Fruit fly (Drosophila melanogaster) whole organism, embryonic: ENCODE data around the gene ATPsynB.
A peak's percentile ranks its signal among the peaks of the same experiment; 100 is the strongest.

Experiments used
- Abd-B ChIP-seq: fragments of 200-800 bp; sonication (Bioruptor generic); optimal IDR thresholded peaks from 2 replicates; lab custom pipeline; 2018; ENCODE audit warnings: missing biosample characterization, mild to moderate bottlenecking, missing genetic modification characterization, moderate library complexity
- CG10543 ChIP-seq: fragments of 200-800 bp; sonication (Bioruptor generic); optimal IDR thresholded peaks from 3 replicates; lab custom pipeline; 2017; ENCODE audit warnings: missing biosample characterization, mild to moderate bottlenecking, missing genetic modification characterization, moderate library complexity
- CG10979 ChIP-seq: fragments of 200-800 bp; sonication (Bioruptor generic); optimal IDR thresholded peaks from 2 replicates; lab custom pipeline; 2018; ENCODE audit warnings: missing biosample characterization, mild to moderate bottlenecking, missing genetic modification characterization, moderate library complexity
- CG13624 ChIP-seq: fragments of 200-800 bp; sonication (Bioruptor generic); optimal IDR thresholded peaks from 2 replicates; lab custom pipeline; 2016; ENCODE audit warnings: missing biosample characterization, missing genetic modification characterization
- CG14441 ChIP-seq: fragments of 200-800 bp; sonication (Bioruptor generic); IDR thresholded peaks from 2 replicates; pipeline ENCODE4 v1.3.6; 2022; ENCODE audit warnings: missing biosample characterization, missing genetic modification characterization
- CG14860 ChIP-seq: fragments of 200-800 bp; sonication (Bioruptor generic); IDR thresholded peaks from 3 replicates; pipeline ENCODE4 v1.3.6; 2022; ENCODE audit warnings: missing biosample characterization, missing genetic modification characterization; ENCODE audit not compliant: partially characterized antibody
- CG17359 ChIP-seq: fragments of 200-800 bp; sonication (Bioruptor generic); optimal IDR thresholded peaks from 3 replicates; lab custom pipeline; 2018; ENCODE audit warnings: missing biosample characterization, mild to moderate bottlenecking, missing genetic modification characterization, moderate library complexity
- CG17612 ChIP-seq: fragments of 200-800 bp; sonication (Bioruptor generic); IDR thresholded peaks from 2 replicates; pipeline ENCODE4 v1.3.6; 2022; ENCODE audit warnings: missing biosample characterization, missing genetic modification characterization
- CG18599 ChIP-seq: fragments of 200-800 bp; sonication (Bioruptor generic); optimal IDR thresholded peaks from 3 replicates; lab custom pipeline; 2017; ENCODE audit warnings: missing biosample characterization, missing genetic modification characterization, mild to moderate bottlenecking, moderate library complexity, missing genetic modification reagents
- CG2116 ChIP-seq: fragments of 200-800 bp; sonication (Bioruptor generic); optimal IDR thresholded peaks from 3 replicates; lab custom pipeline; 2018; ENCODE audit warnings: missing biosample characterization, mild to moderate bottlenecking, missing genetic modification characterization
- CG31441 ChIP-seq: fragments of 200-800 bp; sonication (Bioruptor generic); IDR thresholded peaks from 2 replicates; pipeline ENCODE4 v1.3.6; 2022; ENCODE audit warnings: missing biosample characterization, missing genetic modification characterization
- CG4820 ChIP-seq: fragments of 200-800 bp; sonication (Bioruptor generic); optimal IDR thresholded peaks from 3 replicates; lab custom pipeline; 2016; ENCODE audit warnings: missing biosample characterization, missing genetic modification characterization
- CG7786 ChIP-seq: fragments of 200-800 bp; sonication (Bioruptor generic); optimal IDR thresholded peaks from 2 replicates; lab custom pipeline; 2016; ENCODE audit warnings: missing biosample characterization, missing genetic modification characterization
- CG7839 ChIP-seq: fragments of 200-800 bp; sonication (Bioruptor generic); optimal IDR thresholded peaks from 3 replicates; lab custom pipeline; 2018; ENCODE audit warnings: missing biosample characterization, mild to moderate bottlenecking, missing genetic modification characterization, moderate library complexity
- CG9437 ChIP-seq: fragments of 200-800 bp; sonication (Bioruptor generic); optimal IDR thresholded peaks from 2 replicates; lab custom pipeline; 2018; ENCODE audit warnings: missing biosample characterization, mild to moderate bottlenecking, missing genetic modification characterization
- Deaf1 ChIP-seq: fragments of 200-800 bp; optimal IDR thresholded peaks from 3 replicates; lab custom pipeline; 2019; ENCODE audit warnings: missing biosample characterization, mild to moderate bottlenecking, missing genetic modification characterization, moderate library complexity
- Ets65A ChIP-seq: fragments of 200-800 bp; sonication (Bioruptor generic); peaks from one replicate; lab custom pipeline; 2016; ENCODE audit warnings: missing biosample characterization, missing genetic modification characterization
- Fer1 ChIP-seq: fragments of 200-800 bp; sonication (Bioruptor generic); optimal IDR thresholded peaks from 2 replicates; lab custom pipeline; 2017; ENCODE audit warnings: missing biosample characterization, mild to moderate bottlenecking, missing genetic modification characterization
- GATAe ChIP-seq: fragments of 200-800 bp; sonication (Bioruptor generic); conservative IDR thresholded peaks from 2 replicates; pipeline ENCODE4 v1.3.6; 2022; ENCODE audit warnings: missing biosample characterization, missing genetic modification characterization
- HHEX ChIP-seq: fragments of 200-800 bp; sonication (Bioruptor generic); optimal IDR thresholded peaks from 3 replicates; lab custom pipeline; 2017; ENCODE audit warnings: missing biosample characterization, mild to moderate bottlenecking, missing genetic modification characterization, missing genetic modification reagents
- Mrtf ChIP-seq: fragments of 200-800 bp; sonication (Bioruptor generic); IDR thresholded peaks from 3 replicates; pipeline ENCODE4 v1.3.6; 2022; ENCODE audit warnings: missing biosample characterization, missing genetic modification characterization
- Oli ChIP-seq: fragments of 200-800 bp; sonication (Bioruptor generic); optimal IDR thresholded peaks from 2 replicates; lab custom pipeline; 2018; ENCODE audit warnings: missing biosample characterization, mild to moderate bottlenecking, missing genetic modification characterization, moderate library complexity
- Sox100B ChIP-seq: fragments of 200-800 bp; sonication (Bioruptor generic); optimal IDR thresholded peaks from 3 replicates; lab custom pipeline; 2018; ENCODE audit warnings: missing biosample characterization, mild to moderate bottlenecking, missing genetic modification characterization
- abd-A ChIP-seq: fragments of 200-800 bp; sonication (Bioruptor generic); optimal IDR thresholded peaks from 3 replicates; lab custom pipeline; 2019; ENCODE audit warnings: missing biosample characterization, mild to moderate bottlenecking, missing genetic modification characterization, moderate library complexity
- ara ChIP-seq: fragments of 200-800 bp; sonication (Bioruptor generic); IDR thresholded peaks from 2 replicates; pipeline ENCODE4 v1.3.6; 2022; ENCODE audit warnings: missing biosample characterization, missing genetic modification characterization
- br ChIP-seq: fragments of >200 bp; optimal IDR thresholded peaks from 2 replicates; lab custom pipeline; 2017
- btn ChIP-seq: fragments of 200-800 bp; sonication (Bioruptor generic); optimal IDR thresholded peaks from 2 replicates; lab custom pipeline; 2016; ENCODE audit warnings: missing biosample characterization, missing genetic modification characterization
- caup ChIP-seq: fragments of 200-800 bp; sonication (Bioruptor generic); optimal IDR thresholded peaks from 3 replicates; lab custom pipeline; 2017; ENCODE audit warnings: missing biosample characterization, mild to moderate bottlenecking, missing genetic modification characterization, moderate library complexity; ENCODE audit not compliant: severe bottlenecking
- chm ChIP-seq: fragments of 200-800 bp; sonication (Bioruptor generic); IDR thresholded peaks from 2 replicates; pipeline ENCODE4 v1.3.6; 2022; ENCODE audit warnings: missing biosample characterization, missing genetic modification characterization
- chn ChIP-seq: fragments of 200-800 bp; sonication (Bioruptor generic); optimal IDR thresholded peaks from 2 replicates; lab custom pipeline; 2016; ENCODE audit warnings: missing biosample characterization, missing genetic modification characterization
- ci ChIP-seq: fragments of 200-800 bp; sonication (Bioruptor generic); IDR thresholded peaks from 3 replicates; pipeline ENCODE4 v1.3.6; 2022; ENCODE audit warnings: missing biosample characterization, missing genetic modification characterization
- da ChIP-seq: fragments of 200-800 bp; sonication (Bioruptor generic); optimal IDR thresholded peaks from 2 replicates; lab custom pipeline; 2016; ENCODE audit warnings: missing biosample characterization, missing genetic modification characterization
- dmrt11E ChIP-seq: fragments of 200-800 bp; sonication (Bioruptor generic); optimal IDR thresholded peaks from 3 replicates; lab custom pipeline; 2018; ENCODE audit warnings: missing biosample characterization, mild to moderate bottlenecking, missing genetic modification characterization, moderate library complexity
- eyg ChIP-seq: fragments of 200-800 bp; sonication (Bioruptor generic); optimal IDR thresholded peaks from 3 replicates; lab custom pipeline; 2016; ENCODE audit warnings: missing biosample characterization, missing genetic modification characterization
- fd3F ChIP-seq: fragments of 200-800 bp; sonication (Bioruptor generic); optimal IDR thresholded peaks from 2 replicates; lab custom pipeline; 2018; ENCODE audit warnings: missing biosample characterization, mild to moderate bottlenecking, missing genetic modification characterization, moderate library complexity
- grn ChIP-seq: fragments of 200-800 bp; sonication (Bioruptor generic); optimal IDR thresholded peaks from 3 replicates; lab custom pipeline; 2017; ENCODE audit warnings: missing biosample characterization, missing genetic modification characterization
- h ChIP-seq: fragments of >200 bp; optimal IDR thresholded peaks from 2 replicates; lab custom pipeline; 2017
- pan ChIP-seq, 4 experiments: fragments of >200 bp in 3 of 4; fragments of 200-800 bp in 1 of 4; sonication (Bioruptor generic) in 1 of 4; optimal IDR thresholded peaks in 3 of 4; IDR thresholded peaks in 1 of 4; 2 replicates each; pipeline versions ENCODE4 v1.3.6 to Lab custom; 2017 to 2022; ENCODE audit warnings: missing biosample characterization in 2 of 4, missing genetic modification characterization in 2 of 4, mixed read lengths in 1 of 4
- pho ChIP-seq: fragments of 200-800 bp; sonication (Bioruptor generic); optimal IDR thresholded peaks from 2 replicates; lab custom pipeline; 2016; ENCODE audit warnings: missing biosample characterization, missing genetic modification characterization
- prd ChIP-seq, 3 experiments: fragments of >200 bp in 2 of 3; fragments of 200-800 bp in 1 of 3; sonication (Bioruptor generic) in 1 of 3; optimal IDR thresholded peaks in 2 of 3; IDR thresholded peaks in 1 of 3; 2 replicates in 2 of 3; 3 replicates in 1 of 3; pipeline versions ENCODE4 v1.3.6 to Lab custom; 2017 to 2022; ENCODE audit warnings: missing biosample characterization in 1 of 3, missing genetic modification characterization in 1 of 3
- row ChIP-seq: fragments of 200-800 bp; sonication (Bioruptor generic); IDR thresholded peaks from 3 replicates; pipeline ENCODE4 v1.3.6; 2022; ENCODE audit warnings: missing biosample characterization, missing genetic modification characterization
- sd ChIP-seq: fragments of 200-800 bp; sonication (Bioruptor generic); optimal IDR thresholded peaks from 3 replicates; lab custom pipeline; 2018; ENCODE audit warnings: missing biosample characterization, mild to moderate bottlenecking, missing genetic modification characterization, moderate library complexity
- shn ChIP-seq: fragments of 200-800 bp; sonication (Bioruptor generic); optimal IDR thresholded peaks from 3 replicates; lab custom pipeline; 2016; ENCODE audit warnings: missing biosample characterization, missing genetic modification characterization
- tap ChIP-seq: fragments of 200-800 bp; optimal IDR thresholded peaks from 3 replicates; lab custom pipeline; 2019; ENCODE audit warnings: missing biosample characterization, mild to moderate bottlenecking, missing genetic modification characterization, moderate library complexity
- tna ChIP-seq: fragments of 200-800 bp; sonication (Bioruptor generic); IDR thresholded peaks from 2 replicates; pipeline ENCODE4 v1.3.6; 2022; ENCODE audit warnings: missing biosample characterization, missing genetic modification characterization; ENCODE audit not compliant: partially characterized antibody
- usp ChIP-seq: fragments of >200 bp; optimal IDR thresholded peaks from 2 replicates; lab custom pipeline; 2017; ENCODE audit warnings: missing biosample characterization, missing genetic modification characterization
- vvl ChIP-seq: fragments of 200-800 bp; sonication (Bioruptor generic); IDR thresholded peaks from 2 replicates; pipeline ENCODE4 v1.3.6; 2022; ENCODE audit warnings: missing biosample characterization, missing genetic modification characterization
- zen2 ChIP-seq: fragments of 200-800 bp; sonication (Bioruptor generic); IDR thresholded peaks from 3 replicates; pipeline ENCODE4 v1.3.6; 2022; ENCODE audit warnings: missing biosample characterization, missing genetic modification characterization; ENCODE audit not compliant: partially characterized antibody

ATPsynB gene

DNA sequence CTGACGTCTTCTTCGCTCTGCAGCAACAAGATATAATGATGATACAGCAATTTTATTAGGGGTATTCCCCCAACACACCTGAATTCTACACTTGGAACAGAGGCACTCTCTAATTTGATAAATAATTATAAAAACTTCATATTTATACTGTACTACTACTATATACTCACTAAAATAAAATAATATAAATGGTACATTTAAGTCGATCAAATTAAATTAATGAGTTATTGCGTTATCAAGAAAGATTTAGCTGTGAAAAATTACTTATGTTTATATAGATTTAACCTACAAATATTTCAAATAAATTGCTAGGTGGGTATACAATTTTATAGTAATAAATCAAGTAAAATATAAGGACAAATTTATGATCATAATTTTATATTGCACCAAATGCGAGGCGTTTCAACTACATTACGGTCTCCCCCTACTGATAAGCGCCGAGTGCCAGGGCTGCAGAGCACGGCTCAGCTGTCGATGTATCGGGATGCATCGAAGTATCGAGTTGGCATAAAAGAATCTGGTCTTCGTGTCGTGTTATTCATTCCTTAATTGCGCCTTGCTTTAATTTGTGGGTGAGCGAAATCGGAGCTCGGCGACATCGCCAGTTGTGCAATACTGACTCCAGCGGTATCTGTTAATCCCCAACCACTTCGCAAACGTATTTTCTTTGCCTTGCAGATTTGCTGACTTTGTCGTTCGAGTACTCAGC is 15.8 kb upstream of the ATPsynB start, which contains the start of gene vsg:
Gene vsg, plus strand, starts transcription at position 497 of the 709 bp plus-strand sequence.
- TF ChIP-seq tna (GFP tag; lab: Robert Waterston, UW): peak; percentile 74
- peak; percentile 9 for TF ChIP-seq HHEX (GFP tag; lab: Kevin White, UChicago)
- TF ChIP-seq btn: no peak
- TF ChIP-seq CG9437 (GFP tag; lab: Kevin White, UChicago): peak; percentile 87
- peak; percentile 52; the same call in 1 of the 2 replicates for TF ChIP-seq chm
- peak; percentile 67 for TF ChIP-seq CG2116
- peak; percentile 83 for TF ChIP-seq dmrt11E (tag; lab: Kevin White, UChicago)
- TF ChIP-seq Sox100B (GFP tag; lab: Kevin White, UChicago): peak; percentile 4
- peak; percentile 58; the same call in 1 of the 2 replicates for TF ChIP-seq GATAe (GFP tag; lab: Robert Waterston, UW)
- TF ChIP-seq shn (GFP tag; lab: Kevin White, UChicago): peak; percentile 40
- TF ChIP-seq CG10979 (tag; lab: Kevin White, UChicago): peak; percentile 78
- TF ChIP-seq CG7839: peak; percentile 88
- peak; percentile 74 for TF ChIP-seq fd3F (GFP tag; lab: Kevin White, UChicago)
- peak; percentile 78 for TF ChIP-seq CG13624 (GFP tag; lab: Kevin White, UChicago)
- no peak for TF ChIP-seq br (lab: Kevin White, UChicago)
- TF ChIP-seq Mrtf (GFP tag; lab: Robert Waterston, UW): no peak; the same call in 1 of the 3 replicates
- TF ChIP-seq chn: peak; percentile 49
- TF ChIP-seq CG4820 (GFP tag; lab: Kevin White, UChicago): peak; percentile 70
- no peak for TF ChIP-seq h
- TF ChIP-seq CG31441: peak; percentile 94
- peak; percentile 50 for TF ChIP-seq CG14441 (GFP tag; lab: Robert Waterston, UW)
- TF ChIP-seq da (GFP tag; lab: Kevin White, UChicago): no peak
- peak; percentile 49; the same call in 1 of the 2 replicates for TF ChIP-seq CG17612
- peak; percentile 57 for TF ChIP-seq pho (GFP tag; lab: Kevin White, UChicago)
- peak; percentile 57 for TF ChIP-seq Deaf1
- TF ChIP-seq Fer1 (GFP tag; lab: Kevin White, UChicago): peak; percentile 63
- TF ChIP-seq Oli (tag; lab: Kevin White, UChicago): peak; percentile 81
- peak; percentile 90 for TF ChIP-seq CG10543
- no peak for TF ChIP-seq abd-A (tag; lab: Kevin White, UChicago)
- TF ChIP-seq ara (GFP tag; lab: Robert Waterston, UW): peak; percentile 33; the same call in 1 of the 2 replicates
- TF ChIP-seq row: peak; percentile 92
- TF ChIP-seq CG17359 (tag; lab: Kevin White, UChicago): peak; percentile 71
- peak; percentile 78 for TF ChIP-seq CG18599 (GFP tag; lab: Kevin White, UChicago)
- peak; percentile 48 for TF ChIP-seq CG7786 (GFP tag; lab: Kevin White, UChicago)
- peak; percentile 16 for TF ChIP-seq sd
- TF ChIP-seq pan (optimal IDR thresholded peaks at IDR 0.05; lab: Kevin White, UChicago): no peak
- TF ChIP-seq pan (GFP tag; optimal IDR thresholded peaks at IDR 0.05 in 1 of 2, IDR thresholded peaks at IDR 0.05 in 1 of 2): peak in 1 of 2 experiments; percentile 57
- peak; percentile 87 for TF ChIP-seq Abd-B (GFP tag; lab: Kevin White, UChicago)
- peak; percentile 54 for TF ChIP-seq caup (GFP tag; lab: Kevin White, UChicago)
- TF ChIP-seq zen2 (GFP tag; lab: Robert Waterston, UW): peak; percentile 81
- no peak for TF ChIP-seq eyg (GFP tag; lab: Kevin White, UChicago)
- TF ChIP-seq prd (optimal IDR thresholded peaks at IDR 0.05; lab: Kevin White, UChicago): no peak
- peak; percentile 79 for TF ChIP-seq prd (GFP tag; IDR thresholded peaks at IDR 0.05; lab: Robert Waterston, UW)
- TF ChIP-seq Ets65A (GFP tag; lab: Kevin White, UChicago): peak; percentile 95
- peak; percentile 69 for TF ChIP-seq vvl
- peak; percentile 16; the same call in 2 of the 3 replicates for TF ChIP-seq ci
- TF ChIP-seq tap (tag; lab: Kevin White, UChicago): peak; percentile 68
- peak; percentile 72 for TF ChIP-seq CG14860 (GFP tag; lab: Robert Waterston, UW)
- peak; percentile 1 for TF ChIP-seq grn (GFP tag; lab: Kevin White, UChicago)
- no peak for TF ChIP-seq usp
